Fruit fly (Drosophila melanogaster) whole organism, embryonic: Measurements from ENCODE around the gene Ldsdh1.

Source experiments
- CG12104 ChIP-seq: fragments of 200-800 bp; sonication (Bioruptor generic); optimal IDR thresholded peaks from 3 replicates; lab custom pipeline; 2016; ENCODE audit warnings: missing biosample characterization, missing genetic modification characterization
- CG16813 ChIP-seq: fragments of 200-800 bp; sonication (Bioruptor generic); IDR thresholded peaks from 3 replicates; pipeline ENCODE4 v1.3.6; 2022; ENCODE audit warnings: missing biosample characterization, missing genetic modification characterization; ENCODE audit not compliant: partially characterized antibody
- CG17186 ChIP-seq: fragments of 200-800 bp; sonication (Bioruptor generic); optimal IDR thresholded peaks from 3 replicates; lab custom pipeline; 2017; ENCODE audit warnings: missing biosample characterization, missing genetic modification reagents, missing genetic modification characterization
- CG6272 ChIP-seq: fragments of 200-800 bp; sonication (Bioruptor generic); IDR thresholded peaks from 2 replicates; pipeline ENCODE4 v1.3.6; 2022; ENCODE audit warnings: missing biosample characterization, missing genetic modification characterization
- CG7963 ChIP-seq: fragments of 200-800 bp; sonication (Bioruptor generic); IDR thresholded peaks from 3 replicates; pipeline ENCODE4 v1.3.6; 2022; ENCODE audit warnings: missing biosample characterization, missing genetic modification characterization; ENCODE audit not compliant: partially characterized antibody
- CG9797 ChIP-seq: fragments of 200-800 bp; sonication (Bioruptor generic); optimal IDR thresholded peaks from 3 replicates; lab custom pipeline; 2018; ENCODE audit warnings: missing biosample characterization, mild to moderate bottlenecking, missing genetic modification characterization
- HmgD ChIP-seq: fragments of 200-800 bp; sonication (Bioruptor generic); optimal IDR thresholded peaks from 3 replicates; lab custom pipeline; 2016; ENCODE audit warnings: missing biosample characterization, missing genetic modification characterization
- Hsf ChIP-seq: fragments of 200-800 bp; sonication (Bioruptor generic); optimal IDR thresholded peaks from 3 replicates; lab custom pipeline; 2016; ENCODE audit warnings: missing biosample characterization, missing genetic modification characterization
- Sox102F ChIP-seq: fragments of 200-800 bp; sonication (Bioruptor generic); optimal IDR thresholded peaks from 2 replicates; lab custom pipeline; 2018; ENCODE audit warnings: missing biosample characterization, mild to moderate bottlenecking, missing genetic modification characterization, moderate library complexity
- bbx ChIP-seq: fragments of 200-800 bp; sonication (Bioruptor generic); IDR thresholded peaks from 2 replicates; pipeline ENCODE4 v1.3.6; 2022; ENCODE audit warnings: missing biosample characterization, missing genetic modification characterization; ENCODE audit not compliant: partially characterized antibody
- dati ChIP-seq: fragments of 200-800 bp; sonication (Bioruptor generic); IDR thresholded peaks from 2 replicates; pipeline ENCODE4 v1.3.6; 2022; ENCODE audit warnings: missing biosample characterization, missing genetic modification characterization
- gfzf ChIP-seq: fragments of 200-800 bp; sonication (Bioruptor generic); optimal IDR thresholded peaks from 2 replicates; lab custom pipeline; 2016; ENCODE audit warnings: missing biosample characterization, mild to moderate bottlenecking, missing genetic modification characterization, moderate library complexity
- kni ChIP-seq: fragments of 200-800 bp; sonication (Bioruptor generic); optimal IDR thresholded peaks from 3 replicates; lab custom pipeline; 2017; ENCODE audit warnings: mild to moderate bottlenecking, missing biosample characterization, missing genetic modification reagents, missing genetic modification characterization
- trh ChIP-seq: fragments of 200-800 bp; sonication (Bioruptor generic); optimal IDR thresholded peaks from 2 replicates; lab custom pipeline; 2016; ENCODE audit warnings: missing biosample characterization, missing genetic modification characterization

dm6 chrX:8081427-8082185 is at the start of gene Ldsdh1:
- no peak for TF ChIP-seq Hsf (GFP tag; lab: Kevin White, UChicago)
- TF ChIP-seq HmgD, result no peak
- TF ChIP-seq Sox102F (GFP tag; lab: Kevin White, UChicago), result no peak
- no peak for TF ChIP-seq dati (GFP tag; lab: Robert Waterston, UW)
- no peak for TF ChIP-seq CG7963
- no peak for TF ChIP-seq trh (GFP tag; lab: Kevin White, UChicago)
- no peak for TF ChIP-seq gfzf
- no peak for TF ChIP-seq CG6272 (GFP tag; lab: Robert Waterston, UW)
- no peak for TF ChIP-seq kni
- no peak for TF ChIP-seq CG12104 (GFP tag; lab: Kevin White, UChicago)
- TF ChIP-seq CG9797 (GFP tag; lab: Kevin White, UChicago), result no peak
- TF ChIP-seq CG17186, result no peak
- TF ChIP-seq CG16813 (GFP tag; lab: Robert Waterston, UW), result no peak
- TF ChIP-seq bbx (GFP tag; lab: Robert Waterston, UW), result no peak
